Worm (Caenorhabditis elegans) whole organism, L4 larva: Measurements from ENCODE around the gene C16C8.22.
"Not testable (repeated sequence)": the region's sequence is repeated elsewhere in the genome, so short reads cannot be mapped to it uniquely, and the experiment has no call there.

Experiments
- F10B5.3 ChIP-seq: sonication (generic microtip); optimal IDR thresholded peaks from 2 replicates; lab custom pipeline; 2016; ENCODE audit warnings: mild to moderate bottlenecking, missing genetic modification characterization, missing compliant biosample characterization
- F26F4.8 ChIP-seq: fragments of 200-800 bp; sonication (Bioruptor generic); conservative IDR thresholded peaks from 2 replicates; pipeline ENCODE4 v1.3.6; 2022; ENCODE audit warnings: missing genetic modification characterization, missing compliant biosample characterization
- T20F7.1 ChIP-seq: fragments of 200-800 bp; sonication (Bioruptor generic); optimal IDR thresholded peaks from 2 replicates; lab custom pipeline; 2018; ENCODE audit warnings: mild to moderate bottlenecking, missing genetic modification characterization, missing compliant biosample characterization
- Y48G9A.11 ChIP-seq: fragments of 200-800 bp; sonication (Bioruptor generic); IDR thresholded peaks from 2 replicates; pipeline ENCODE4 v1.3.6; 2022; ENCODE audit warnings: missing genetic modification reagents, missing genetic modification characterization, missing compliant biosample characterization
- ama-1 ChIP-seq: fragments of 150-350 bp; optimal IDR thresholded peaks from 2 replicates; lab custom pipeline; 2014; ENCODE audit warnings: inconsistent platforms, mixed read lengths
- attf-4 ChIP-seq: sonication (generic microtip); optimal IDR thresholded peaks from 3 replicates; lab custom pipeline; 2017; ENCODE audit warnings: missing biosample characterization, missing genetic modification characterization
- ceh-82 ChIP-seq: sonication (generic microtip); optimal IDR thresholded peaks from 2 replicates; lab custom pipeline; 2017; ENCODE audit warnings: missing biosample characterization, missing genetic modification characterization
- cey-2 ChIP-seq: sonication (generic microtip); optimal IDR thresholded peaks from 3 replicates; lab custom pipeline; 2017; ENCODE audit warnings: missing genetic modification characterization, mild to moderate bottlenecking, missing compliant biosample characterization, antibody characterized with exemption, borderline replicate concordance; ENCODE audit not compliant: insufficient read depth
- daf-12 ChIP-seq: fragments of 150-350 bp; optimal IDR thresholded peaks from 2 replicates; lab custom pipeline; 2014; ENCODE audit warnings: missing biosample characterization, missing genetic modification reagents, missing genetic modification characterization
- daf-16 ChIP-seq, 3 experiments: sonication (generic microtip); optimal IDR thresholded peaks; 2 replicates each; lab custom pipeline; 2016 to 2017; ENCODE audit warnings: missing genetic modification characterization in 3 of 3, missing genetic modification reagents in 3 of 3, mild to moderate bottlenecking in 2 of 3, missing compliant biosample characterization in 2 of 3, missing biosample characterization in 1 of 3, moderate library complexity in 1 of 3
- daf-19 ChIP-seq: fragments of 200-800 bp; sonication (Bioruptor generic); conservative IDR thresholded peaks from 2 replicates; pipeline ENCODE4 v1.3.6; 2022; ENCODE audit warnings: missing genetic modification characterization, missing compliant biosample characterization
- dve-1 ChIP-seq: sonication (generic microtip); optimal IDR thresholded peaks from 2 replicates; lab custom pipeline; 2017; ENCODE audit warnings: antibody characterized with exemption, mild to moderate bottlenecking, missing genetic modification characterization, missing compliant biosample characterization; ENCODE audit not compliant: insufficient read depth
- egl-27 ChIP-seq: sonication (generic microtip); optimal IDR thresholded peaks from 3 replicates; lab custom pipeline; 2017; ENCODE audit warnings: missing biosample characterization, missing genetic modification reagents, missing genetic modification characterization
- egl-43 ChIP-seq: fragments of 200-800 bp; sonication (Bioruptor generic); IDR thresholded peaks from 2 replicates; pipeline ENCODE4 v1.3.6; 2022; ENCODE audit warnings: missing genetic modification reagents, missing genetic modification characterization, missing compliant biosample characterization
- jun-1 ChIP-seq: fragments of 150-350 bp; optimal IDR thresholded peaks from 2 replicates; lab custom pipeline; 2014; ENCODE audit warnings: missing biosample characterization, missing genetic modification reagents, missing genetic modification characterization
- lim-7 ChIP-seq: fragments of 200-800 bp; sonication (Bioruptor generic); IDR thresholded peaks from 2 replicates; pipeline ENCODE4 v1.3.6; 2022; ENCODE audit warnings: missing genetic modification characterization, missing compliant biosample characterization
- lin-1 ChIP-seq: fragments of 200-800 bp; sonication (Bioruptor generic); IDR thresholded peaks from 2 replicates; pipeline ENCODE4 v1.3.6; 2022; ENCODE audit warnings: missing genetic modification reagents, missing genetic modification characterization, missing compliant biosample characterization
- lin-15B ChIP-seq: fragments of 150-350 bp; sonication (generic microtip); optimal IDR thresholded peaks from 3 replicates; lab custom pipeline; 2014; ENCODE audit warnings: missing biosample characterization, missing genetic modification characterization
- lin-38 ChIP-seq: fragments of 200-800 bp; sonication (Bioruptor generic); IDR thresholded peaks from 2 replicates; pipeline ENCODE4 v1.3.6; 2022; ENCODE audit warnings: missing genetic modification reagents, missing genetic modification characterization, missing compliant biosample characterization
- lir-3 ChIP-seq: sonication (generic microtip); optimal IDR thresholded peaks from 2 replicates; lab custom pipeline; 2016; ENCODE audit warnings: mild to moderate bottlenecking, missing genetic modification characterization, missing compliant biosample characterization
- madf-5 ChIP-seq, 2 experiments: fragments of 200-800 bp; sonication (Bioruptor generic); IDR thresholded peaks; 2 replicates each; pipeline ENCODE4 v1.3.6; 2022; ENCODE audit warnings: missing compliant biosample characterization in 2 of 2, missing genetic modification characterization in 2 of 2
- madf-9 ChIP-seq: fragments of 200-800 bp; sonication (Bioruptor generic); conservative IDR thresholded peaks from 2 replicates; pipeline ENCODE4 v1.3.6; 2022; ENCODE audit warnings: missing genetic modification reagents, missing genetic modification characterization, missing compliant biosample characterization
- mdt-29 ChIP-seq: fragments of 200-800 bp; sonication (Bioruptor generic); IDR thresholded peaks from 2 replicates; pipeline ENCODE4 v1.3.6; 2022; ENCODE audit warnings: missing genetic modification reagents, missing genetic modification characterization, missing compliant biosample characterization
- mep-1 ChIP-seq: fragments of 150-350 bp; sonication (generic microtip); optimal IDR thresholded peaks from 3 replicates; lab custom pipeline; 2014; ENCODE audit warnings: missing biosample characterization, missing genetic modification characterization
- mes-2 ChIP-seq: sonication (generic microtip); optimal IDR thresholded peaks from 2 replicates; lab custom pipeline; 2016; ENCODE audit warnings: missing genotype, mild to moderate bottlenecking, missing genetic modification characterization, missing compliant biosample characterization; ENCODE audit not compliant: poor library complexity, severe bottlenecking
- nhr-10 ChIP-seq: fragments of 150-350 bp; optimal IDR thresholded peaks from 2 replicates; lab custom pipeline; 2014; ENCODE audit warnings: missing biosample characterization, missing genetic modification characterization
- nhr-111 ChIP-seq: fragments of 200-800 bp; sonication (Bioruptor generic); optimal IDR thresholded peaks from 2 replicates; lab custom pipeline; 2018; ENCODE audit warnings: mild to moderate bottlenecking, missing genetic modification characterization, missing compliant biosample characterization
- nhr-41 ChIP-seq: fragments of 200-800 bp; sonication (Bioruptor generic); IDR thresholded peaks from 2 replicates; pipeline ENCODE4 v1.3.6; 2022; ENCODE audit warnings: missing genetic modification reagents, missing genetic modification characterization, missing compliant biosample characterization
- nhr-77 ChIP-seq: fragments of 150-350 bp; optimal IDR thresholded peaks from 2 replicates; lab custom pipeline; 2014; ENCODE audit warnings: missing biosample characterization, missing genetic modification characterization
- php-3 ChIP-seq: fragments of 200-800 bp; sonication (Bioruptor generic); IDR thresholded peaks from 2 replicates; pipeline ENCODE4 v1.3.6; 2022; ENCODE audit warnings: missing genetic modification reagents, missing genetic modification characterization, missing compliant biosample characterization
- snpc-4 ChIP-seq: fragments of 150-350 bp; optimal IDR thresholded peaks from 2 replicates; lab custom pipeline; 2014; ENCODE audit warnings: missing biosample characterization, missing genetic modification characterization
- spr-1 ChIP-seq: sonication (generic microtip); optimal IDR thresholded peaks from 2 replicates; lab custom pipeline; 2016; ENCODE audit warnings: mild to moderate bottlenecking, missing genetic modification characterization, missing compliant biosample characterization
- spr-3 ChIP-seq: fragments of 200-800 bp; sonication (Bioruptor generic); optimal IDR thresholded peaks from 2 replicates; lab custom pipeline; 2018; ENCODE audit warnings: mild to moderate bottlenecking, missing genetic modification characterization, missing compliant biosample characterization
- unc-130 ChIP-seq: sonication (generic microtip); optimal IDR thresholded peaks from 2 replicates; lab custom pipeline; 2016; ENCODE audit warnings: missing genetic modification reagents, missing genetic modification characterization, missing compliant biosample characterization
- unc-39 ChIP-seq: sonication (generic microtip); optimal IDR thresholded peaks from 2 replicates; lab custom pipeline; 2017; ENCODE audit warnings: missing biosample characterization, missing genetic modification characterization
- zfp-2 ChIP-seq: sonication (generic microtip); optimal IDR thresholded peaks from 2 replicates; lab custom pipeline; 2016; ENCODE audit warnings: mild to moderate bottlenecking, missing genetic modification characterization, missing compliant biosample characterization
- zfp-3 ChIP-seq: fragments of 200-800 bp; sonication (Bioruptor generic); conservative IDR thresholded peaks from 2 replicates; pipeline ENCODE4 v1.3.6; 2022; ENCODE audit warnings: missing genetic modification reagents, missing genetic modification characterization, missing compliant biosample characterization
- zip-11 ChIP-seq: fragments of 200-800 bp; sonication (Bioruptor generic); IDR thresholded peaks from 2 replicates; pipeline ENCODE4 v1.3.6; 2022; ENCODE audit warnings: missing genetic modification characterization, missing compliant biosample characterization
- zip-2 ChIP-seq: fragments of 150-350 bp; optimal IDR thresholded peaks from 2 replicates; lab custom pipeline; 2014; ENCODE audit warnings: missing biosample characterization, missing genetic modification characterization
- ztf-11 ChIP-seq: fragments of 150-350 bp; optimal IDR thresholded peaks from 2 replicates; lab custom pipeline; 2014; ENCODE audit warnings: missing biosample characterization, missing genetic modification characterization

The C16C8.22 gene

DNA sequence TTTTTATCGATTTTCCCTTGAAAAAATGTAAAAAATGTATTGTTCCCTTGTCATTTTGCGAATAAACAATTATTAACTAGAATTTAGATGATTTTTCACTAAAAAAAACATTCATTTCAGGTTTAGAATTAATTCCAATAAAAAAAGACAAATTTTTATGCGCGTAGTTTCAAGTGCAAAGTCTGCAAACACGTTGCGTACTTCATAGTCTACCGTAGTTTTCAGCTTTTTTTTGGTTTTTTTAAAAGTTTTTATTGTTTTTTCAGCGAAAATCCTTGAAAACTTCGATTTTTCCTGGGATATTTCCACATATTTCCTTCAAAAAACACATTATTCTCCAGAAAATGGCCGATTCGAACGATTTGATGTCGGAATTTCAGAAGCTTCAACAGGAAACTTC is 10.5 kb upstream of the C16C8.22 start, which contains the start of gene C16C8.11:
C16C8.11 (plus strand) TSS at position 188 of the 400 bp plus-strand sequence.
- TF ChIP-seq lin-15B (no peak), php-3 (GFP tag; lab: Robert Waterston, UW) (no peak)

- TF ChIP-seq unc-39 (tag; lab: Kevin White, UChicago) (no peak), zip-2 (tag; lab: Kevin White, UChicago) (no peak), nhr-41 (GFP tag; lab: Robert Waterston, UW) (no peak), nhr-111 (no peak), nhr-77 (tag; lab: Kevin White, UChicago) (no peak), F26F4.8 (GFP tag; lab: Robert Waterston, UW) (no peak), lim-7 (GFP tag; lab: Robert Waterston, UW) (no peak), jun-1 (tag; lab: Kevin White, UChicago) (no peak), cey-2 (tag; lab: Kevin White, UChicago) (no peak), lin-38 (no peak), F10B5.3 (no peak), lin-1 (GFP tag; lab: Robert Waterston, UW) (no peak), ztf-11 (tag; lab: Kevin White, UChicago) (no peak), mep-1 (tag; lab: Kevin White, UChicago) (no peak), daf-19 (GFP tag; lab: Robert Waterston, UW) (no peak), lin-15B (no peak), unc-130 (GFP tag; lab: Kevin White, UChicago) (no peak), madf-9 (no peak), Y48G9A.11 (GFP tag; lab: Robert Waterston, UW) (no peak), ceh-82 (tag; lab: Kevin White, UChicago) (no peak)
- TF ChIP-seq, all 104 proteins: peak for 0
These were observed 9.4 kb upstream of the C16C8.22 start, which contains the start of gene C16C8.12 for ce11 chrII:3452421-3452820. C16C8.12 (plus strand) TSS chrII:3452721.

DNA sequence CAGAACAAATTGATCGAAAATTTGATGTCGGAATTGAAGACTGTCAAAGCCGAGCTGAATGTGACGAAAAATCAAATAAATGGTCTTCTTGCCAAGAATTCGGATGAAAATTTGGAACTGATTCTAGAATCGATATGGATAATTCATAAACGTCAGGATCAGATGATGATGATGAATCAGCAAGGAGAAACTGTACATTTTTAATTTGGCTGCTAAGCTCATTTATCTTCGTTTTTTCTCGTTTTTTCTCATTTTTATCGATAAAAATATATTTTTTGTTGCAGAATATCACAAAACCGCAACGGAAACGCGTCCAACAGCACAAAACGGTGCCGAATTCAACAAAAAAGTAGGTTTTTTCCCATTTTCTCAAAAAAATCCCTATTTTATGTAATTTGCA is 6.5 kb upstream of the C16C8.22 start, which contains the start of gene C16C8.14:
C16C8.14 (plus strand) TSS at position 301 of the 400 bp plus-strand sequence.
- TF ChIP-seq mes-2 (tag; lab: Kevin White, UChicago); nhr-10 (tag; lab: Kevin White, UChicago); T20F7.1 (GFP tag; lab: Kevin White, UChicago): not testable (repeated sequence)

DNA sequence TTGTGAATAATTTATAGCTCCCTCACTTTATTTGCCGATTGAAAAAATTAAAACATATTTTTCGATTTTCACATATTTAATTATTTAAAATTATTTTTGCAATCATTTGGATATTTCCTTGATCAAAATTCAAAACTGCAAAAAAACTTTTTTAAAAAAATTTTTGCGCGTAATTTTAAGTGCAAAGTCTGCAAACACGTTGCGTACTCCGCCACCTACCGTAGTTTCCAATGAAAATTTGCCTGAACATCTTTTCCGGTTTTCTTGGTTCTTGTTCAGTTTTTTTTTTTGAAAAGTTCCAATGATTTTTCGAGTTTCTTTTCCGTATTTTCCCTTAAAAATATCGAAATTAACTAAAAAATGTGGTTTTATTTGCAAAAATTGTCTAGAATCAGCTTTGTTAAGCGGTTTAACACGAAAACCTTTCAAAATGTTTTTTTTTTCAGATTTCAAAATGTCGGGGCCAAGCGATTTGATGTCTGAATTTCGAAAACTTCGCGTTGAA is 5.8 kb upstream of the C16C8.22 start, which contains the start of gene C16C8.25:
C16C8.25 (plus strand) TSS at position 455 of the 505 bp plus-strand sequence.
- no peak for TF ChIP-seq snpc-4 (tag; lab: Kevin White, UChicago)
- TF ChIP-seq zfp-2 (tag; lab: Kevin White, UChicago), result no peak
- TF ChIP-seq zfp-3 (GFP tag; lab: Robert Waterston, UW), result no peak
- TF ChIP-seq lir-3 (tag; lab: Kevin White, UChicago), result no peak
- no peak for TF ChIP-seq daf-12 (tag; lab: Kevin White, UChicago)
- TF ChIP-seq nhr-111, result no peak
- no peak for TF ChIP-seq madf-5 (GFP tag; IDR thresholded peaks at IDR 0.05; lab: Robert Waterston, UW)
- no peak for TF ChIP-seq F26F4.8 (GFP tag; lab: Robert Waterston, UW)
- TF ChIP-seq egl-43 (GFP tag; lab: Robert Waterston, UW), result no peak
- TF ChIP-seq nhr-77 (tag; lab: Kevin White, UChicago), result no peak
- TF ChIP-seq spr-3, result no peak
- TF ChIP-seq dve-1, result no peak
- no peak for TF ChIP-seq mep-1 (tag; lab: Kevin White, UChicago)
- TF ChIP-seq, all 104 proteins: peak for 0

DNA sequence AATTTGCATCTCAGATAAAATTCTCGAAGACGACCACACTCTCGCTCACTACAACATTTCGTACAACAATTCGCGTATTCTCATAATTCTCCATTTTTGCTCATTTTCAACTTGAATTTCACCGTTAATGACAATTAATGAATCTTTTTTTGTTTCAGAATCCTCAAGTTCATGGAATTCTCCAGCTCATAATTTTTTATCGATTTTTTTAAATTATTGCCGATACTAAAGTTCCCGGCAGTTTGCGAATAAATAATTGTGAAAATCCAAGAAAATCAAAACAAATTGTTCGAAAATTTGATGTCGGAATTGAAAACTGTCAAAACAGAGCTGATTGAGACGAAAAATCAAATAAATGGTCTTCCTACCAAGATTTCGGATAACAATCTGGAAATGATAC is 4.9 kb upstream of the C16C8.22 start, which contains the start of gene C16C8.21:
C16C8.21 (plus strand) TSS at position 301 of the 400 bp plus-strand sequence.
- TF ChIP-seq mdt-29 (GFP tag; lab: Robert Waterston, UW) (no peak), zip-11 (GFP tag; lab: Robert Waterston, UW) (no peak), egl-27 (tag; lab: Kevin White, UChicago) (no peak), ama-1 (lab: Kevin White, UChicago) (no peak), zfp-3 (GFP tag; lab: Robert Waterston, UW) (no peak), attf-4 (tag; lab: Kevin White, UChicago) (no peak), spr-3 (no peak), php-3 (GFP tag; lab: Robert Waterston, UW) (no peak), unc-39 (tag; lab: Kevin White, UChicago) (no peak), spr-1 (tag; lab: Kevin White, UChicago) (no peak), daf-16 (GFP tag; optimal IDR thresholded peaks at IDR 0.05; lab: Kevin White, UChicago) (no peak), daf-16 (tag; optimal IDR thresholded peaks at IDR 0.05; lab: Kevin White, UChicago) (no peak)
